Worm (Caenorhabditis elegans): ENCODE data around the gene C03G6.17.

DNA sequence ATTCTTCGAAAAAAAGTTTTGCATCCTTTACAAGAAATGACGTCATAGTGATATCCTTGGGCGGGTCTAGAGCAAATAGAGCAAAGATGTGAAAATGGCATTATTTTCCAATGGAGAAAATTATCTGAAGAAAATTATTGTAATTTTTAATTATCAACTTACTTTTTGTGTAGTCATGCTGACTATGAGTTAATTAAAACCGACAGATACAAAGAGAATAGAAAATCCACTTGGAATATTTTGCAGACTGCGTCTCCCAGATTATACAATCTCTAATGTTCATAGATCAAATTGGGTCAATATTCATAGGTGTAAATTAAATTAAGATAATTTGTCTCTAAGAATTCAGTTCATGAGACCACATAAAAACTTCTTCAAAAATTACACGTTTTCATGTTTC lies 31.4 kb downstream of the C03G6.17 start, which contains the start of gene nhr-149:
- TF ChIP-seq lin-15B (tag; optimal IDR thresholded peaks at IDR 0.05) (no peak), unc-62 (GFP tag; optimal IDR thresholded peaks at IDR 0.05 in 1 of 2) (no peak), unc-62 (tag; optimal IDR thresholded peaks at IDR 0.05) (no peak), cey-2 (tag; optimal IDR thresholded peaks at IDR 0.05; ENCODE audit: borderline replicate concordance, insufficient read depth) (no peak), ama-1 (optimal IDR thresholded peaks at IDR 0.05) (no peak), egl-27 (tag; optimal IDR thresholded peaks at IDR 0.05) (no peak), fkh-10 (GFP tag; optimal IDR thresholded peaks at IDR 0.05) (no peak)

All from whole organism, L4 larva.